Fruit fly (Drosophila melanogaster): ENCODE data around the gene Grip71.

Grip71 gene

dm6 chr2L:18708239-18708891 lies at the start of gene Grip71, which contains the start of gene Faf2:
Grip71 (plus strand) TSS chr2L:18708846.
Faf2 (minus strand) TSS chr2L:18708688.
- peak; percentile 62 for TF ChIP-seq psq (GFP tag; optimal IDR thresholded peaks at IDR 0.05)
- TF ChIP-seq Hr83 (GFP tag; optimal IDR thresholded peaks at IDR 0.05; ENCODE audit: poor library complexity, severe bottlenecking): no peak
- peak; percentile 66 for TF ChIP-seq Sp1 (GFP tag; optimal IDR thresholded peaks at IDR 0.05)
- TF ChIP-seq CG32264 (GFP tag; optimal IDR thresholded peaks at IDR 0.05): peak; percentile 51
- TF ChIP-seq Myc (optimal IDR thresholded peaks at IDR 0.05): no peak
- no peak for TF ChIP-seq tai (GFP tag; optimal IDR thresholded peaks at IDR 0.05)
- TF ChIP-seq usp (GFP tag; optimal IDR thresholded peaks at IDR 0.05): no peak
- TF ChIP-seq sv (GFP tag; optimal IDR thresholded peaks at IDR 0.05): peak; percentile 57
- TF ChIP-seq Abd-B (GFP tag; optimal IDR thresholded peaks at IDR 0.05): no peak
- TF ChIP-seq ey (GFP tag; optimal IDR thresholded peaks at IDR 0.05): peak; percentile 74
- TF ChIP-seq dl (GFP tag; optimal IDR thresholded peaks at IDR 0.05; ENCODE audit: insufficient read depth in 1 of 2, partially characterized antibody in 2 of 2): no peak
- TF ChIP-seq fru (GFP tag; optimal IDR thresholded peaks at IDR 0.05): peak; percentile 72
- peak; percentile 88 for TF ChIP-seq HLH106 (tag; optimal IDR thresholded peaks at IDR 0.05)
- peak; percentile 83 for TF ChIP-seq dmrt93B (GFP tag; optimal IDR thresholded peaks at IDR 0.05)
- no peak for TF ChIP-seq pan (optimal IDR thresholded peaks at IDR 0.05)
- TF ChIP-seq rgr (GFP tag; optimal IDR thresholded peaks at IDR 0.05): peak; percentile 82
- no peak for TF ChIP-seq Dif (GFP tag; optimal IDR thresholded peaks at IDR 0.05; ENCODE audit: partially characterized antibody)
- TF ChIP-seq Hnf4 (GFP tag; optimal IDR thresholded peaks at IDR 0.05): peak; percentile 77
- no peak for TF ChIP-seq Mio (GFP tag; optimal IDR thresholded peaks at IDR 0.05)
- TF ChIP-seq OdsH (GFP tag; optimal IDR thresholded peaks at IDR 0.05): peak; percentile 42
- no peak for TF ChIP-seq jim (GFP tag; optimal IDR thresholded peaks at IDR 0.05)
- TF ChIP-seq Rel (GFP tag; optimal IDR thresholded peaks at IDR 0.05): peak; percentile 3
- TF ChIP-seq Rel (tag; optimal IDR thresholded peaks at IDR 0.05): peak; percentile 60
- TF ChIP-seq Vsx2 (GFP tag; optimal IDR thresholded peaks at IDR 0.05; ENCODE audit: partially characterized antibody): no peak
- peak in 1 of 2 experiments; percentile 81 for TF ChIP-seq foxo (GFP tag; optimal IDR thresholded peaks at IDR 0.05)
- TF ChIP-seq woc (GFP tag; optimal IDR thresholded peaks at IDR 0.05): peak; percentile 61
- TF ChIP-seq brk (GFP tag; optimal IDR thresholded peaks at IDR 0.05): no peak
- peak; percentile 39 for TF ChIP-seq Jra (GFP tag; optimal IDR thresholded peaks at IDR 0.05)
- TF ChIP-seq Hr78 (GFP tag; optimal IDR thresholded peaks at IDR 0.05): no peak
- no peak for TF ChIP-seq lola (GFP tag; optimal IDR thresholded peaks at IDR 0.05)
- TF ChIP-seq Dfd (GFP tag; optimal IDR thresholded peaks at IDR 0.05): no peak
- peak; percentile 36 for TF ChIP-seq GATAd (GFP tag; optimal IDR thresholded peaks at IDR 0.05)
- TF ChIP-seq N (GFP tag; optimal IDR thresholded peaks at IDR 0.05): peak; percentile 73
- TF ChIP-seq dsf (GFP tag; optimal IDR thresholded peaks at IDR 0.05; ENCODE audit: borderline replicate concordance): peak; percentile 60
- TF ChIP-seq h (GFP tag; optimal IDR thresholded peaks at IDR 0.05): peak; percentile 79
- peak; percentile 72 for TF ChIP-seq sage (GFP tag; optimal IDR thresholded peaks at IDR 0.05)
- TF ChIP-seq CG9705 (GFP tag; optimal IDR thresholded peaks at IDR 0.05): peak; percentile 57
- TF ChIP-seq br (GFP tag; optimal IDR thresholded peaks at IDR 0.05): peak; percentile 60
- TF ChIP-seq CrebA (GFP tag; optimal IDR thresholded peaks at IDR 0.05; ENCODE audit: borderline replicate concordance): no peak

- TF ChIP-seq Myc (optimal IDR thresholded peaks at IDR 0.05): no peak
- TF ChIP-seq Hr83 (GFP tag; optimal IDR thresholded peaks at IDR 0.05; ENCODE audit: poor library complexity, severe bottlenecking): no peak
- no peak for TF ChIP-seq usp (GFP tag; optimal IDR thresholded peaks at IDR 0.05)
- TF ChIP-seq pan (optimal IDR thresholded peaks at IDR 0.05): no peak
- TF ChIP-seq Dif (GFP tag; optimal IDR thresholded peaks at IDR 0.05; ENCODE audit: partially characterized antibody): no peak
- TF ChIP-seq GATAd (GFP tag; optimal IDR thresholded peaks at IDR 0.05): no peak
- peak; percentile 6 for TF ChIP-seq fru (GFP tag; optimal IDR thresholded peaks at IDR 0.05)
- no peak for TF ChIP-seq Hr78 (GFP tag; optimal IDR thresholded peaks at IDR 0.05)
- TF ChIP-seq Vsx2 (GFP tag; optimal IDR thresholded peaks at IDR 0.05; ENCODE audit: partially characterized antibody): no peak
- peak in 1 of 2 experiments; percentile 28 for TF ChIP-seq foxo (GFP tag; optimal IDR thresholded peaks at IDR 0.05)
- TF ChIP-seq Sp1 (GFP tag; optimal IDR thresholded peaks at IDR 0.05): no peak
- TF ChIP-seq Mio (GFP tag; optimal IDR thresholded peaks at IDR 0.05): no peak
- peak; percentile 5 for TF ChIP-seq ey (GFP tag; optimal IDR thresholded peaks at IDR 0.05)
- peak; percentile 32 for TF ChIP-seq OdsH (GFP tag; optimal IDR thresholded peaks at IDR 0.05)
- TF ChIP-seq CG9705 (GFP tag; optimal IDR thresholded peaks at IDR 0.05): no peak
- TF ChIP-seq dmrt93B (GFP tag; optimal IDR thresholded peaks at IDR 0.05): no peak
- TF ChIP-seq psq (GFP tag; optimal IDR thresholded peaks at IDR 0.05): no peak
- TF ChIP-seq lola (GFP tag; optimal IDR thresholded peaks at IDR 0.05): no peak
- no peak for TF ChIP-seq CrebA (GFP tag; optimal IDR thresholded peaks at IDR 0.05; ENCODE audit: borderline replicate concordance)
- no peak for TF ChIP-seq br (GFP tag; optimal IDR thresholded peaks at IDR 0.05)
- no peak for TF ChIP-seq HLH106 (tag; optimal IDR thresholded peaks at IDR 0.05)
- TF ChIP-seq sv (GFP tag; optimal IDR thresholded peaks at IDR 0.05): no peak
- TF ChIP-seq Abd-B (GFP tag; optimal IDR thresholded peaks at IDR 0.05): no peak
- TF ChIP-seq h (GFP tag; optimal IDR thresholded peaks at IDR 0.05): peak; percentile 19
- no peak for TF ChIP-seq jim (GFP tag; optimal IDR thresholded peaks at IDR 0.05)
- no peak for TF ChIP-seq Hnf4 (GFP tag; optimal IDR thresholded peaks at IDR 0.05)
- no peak for TF ChIP-seq dl (GFP tag; optimal IDR thresholded peaks at IDR 0.05; ENCODE audit: insufficient read depth in 1 of 2, partially characterized antibody in 2 of 2)
- TF ChIP-seq rgr (GFP tag; optimal IDR thresholded peaks at IDR 0.05): peak; percentile 2
- no peak for TF ChIP-seq CG32264 (GFP tag; optimal IDR thresholded peaks at IDR 0.05)
- TF ChIP-seq Jra (GFP tag; optimal IDR thresholded peaks at IDR 0.05): no peak
- TF ChIP-seq woc (GFP tag; optimal IDR thresholded peaks at IDR 0.05): no peak
- no peak for TF ChIP-seq dsf (GFP tag; optimal IDR thresholded peaks at IDR 0.05; ENCODE audit: borderline replicate concordance)
- no peak for TF ChIP-seq brk (GFP tag; optimal IDR thresholded peaks at IDR 0.05)
- no peak for TF ChIP-seq tai (GFP tag; optimal IDR thresholded peaks at IDR 0.05)
- no peak for TF ChIP-seq Rel (GFP tag; optimal IDR thresholded peaks at IDR 0.05)
- TF ChIP-seq Rel (tag; optimal IDR thresholded peaks at IDR 0.05): no peak
- no peak for TF ChIP-seq N (GFP tag; optimal IDR thresholded peaks at IDR 0.05)
- TF ChIP-seq Dfd (GFP tag; optimal IDR thresholded peaks at IDR 0.05): no peak
- no peak for TF ChIP-seq sage (GFP tag; optimal IDR thresholded peaks at IDR 0.05)
Measured at dm6 chr2L:18663395-18663794, 45.3 kb upstream of the Grip71 start.

Data from whole organism, wandering third instar larva.